Fruit fly (Drosophila melanogaster): ENCODE measurements around the gene KLHL18.

- no peak for TF ChIP-seq CTCF (optimal IDR thresholded peaks at IDR 0.05)
- TF ChIP-seq CG8478 (optimal IDR thresholded peaks at IDR 0.05) = no peak
Observed at dm6 chr3R:11981962-11982361, 28.3 kb downstream of the KLHL18 start, which contains the start of gene CG12224.
